Fruit fly (Drosophila melanogaster) whole organism, embryonic: Measurements from ENCODE around the gene Ldaf1.

Source experiments
- Abd-B ChIP-seq: fragments of 200-800 bp; sonication (Bioruptor generic); optimal IDR thresholded peaks from 2 replicates; lab custom pipeline; 2018; ENCODE audit warnings: missing biosample characterization, mild to moderate bottlenecking, missing genetic modification characterization, moderate library complexity
- Ada2b ChIP-seq: fragments of 200-800 bp; sonication (Bioruptor generic); IDR thresholded peaks from 2 replicates; pipeline ENCODE4 v1.3.6; 2022; ENCODE audit warnings: missing biosample characterization, missing genetic modification characterization
- Antp ChIP-seq: fragments of 200-800 bp; sonication (Bioruptor generic); optimal IDR thresholded peaks from 3 replicates; lab custom pipeline; 2016; ENCODE audit warnings: missing biosample characterization, missing genetic modification characterization
- Blimp-1 ChIP-seq: fragments of 200-800 bp; sonication (Bioruptor generic); optimal IDR thresholded peaks from 3 replicates; lab custom pipeline; 2018; ENCODE audit warnings: missing biosample characterization, missing genetic modification characterization, mild to moderate bottlenecking, moderate library complexity, missing genetic modification reagents
- CG10321 ChIP-seq: fragments of 200-800 bp; sonication (Bioruptor generic); IDR thresholded peaks from 2 replicates; pipeline ENCODE4 v1.3.6; 2022; ENCODE audit warnings: missing biosample characterization, missing genetic modification characterization
- CG10979 ChIP-seq: fragments of 200-800 bp; sonication (Bioruptor generic); optimal IDR thresholded peaks from 2 replicates; lab custom pipeline; 2018; ENCODE audit warnings: missing biosample characterization, mild to moderate bottlenecking, missing genetic modification characterization, moderate library complexity
- CG13287 ChIP-seq: fragments of 200-800 bp; sonication (Bioruptor generic); IDR thresholded peaks from 2 replicates; pipeline ENCODE4 v1.3.6; 2022; ENCODE audit warnings: missing biosample characterization, missing genetic modification characterization; ENCODE audit not compliant: partially characterized antibody
- CG13296 ChIP-seq: fragments of 200-800 bp; sonication (Bioruptor generic); optimal IDR thresholded peaks from 3 replicates; lab custom pipeline; 2018; ENCODE audit warnings: missing biosample characterization, mild to moderate bottlenecking, missing genetic modification characterization
- CG15269 ChIP-seq: fragments of 200-800 bp; sonication (Bioruptor generic); optimal IDR thresholded peaks from 2 replicates; lab custom pipeline; 2018; ENCODE audit warnings: missing biosample characterization, mild to moderate bottlenecking, missing genetic modification characterization, moderate library complexity
- CG1832 ChIP-seq: fragments of 200-800 bp; sonication (Bioruptor generic); optimal IDR thresholded peaks from 2 replicates; lab custom pipeline; 2017; ENCODE audit warnings: missing biosample characterization, mild to moderate bottlenecking, missing genetic modification characterization, inconsistent platforms
- CG18764 ChIP-seq: fragments of 200-800 bp; sonication (Bioruptor generic); optimal IDR thresholded peaks from 3 replicates; lab custom pipeline; 2016; ENCODE audit warnings: missing biosample characterization, missing genetic modification characterization
- CG31441 ChIP-seq: fragments of 200-800 bp; sonication (Bioruptor generic); IDR thresholded peaks from 2 replicates; pipeline ENCODE4 v1.3.6; 2022; ENCODE audit warnings: missing biosample characterization, missing genetic modification characterization
- CG32772 ChIP-seq: fragments of 200-800 bp; sonication (Bioruptor generic); IDR thresholded peaks from 2 replicates; pipeline ENCODE4 v1.3.6; 2022; ENCODE audit warnings: missing biosample characterization, missing genetic modification characterization
- CG3726 ChIP-seq: fragments of 200-800 bp; sonication (Bioruptor generic); IDR thresholded peaks from 3 replicates; pipeline ENCODE4, ENCODE4 v1.3.6; 2022; ENCODE audit warnings: missing biosample characterization, missing genetic modification characterization
- CG3838 ChIP-seq: fragments of 200-800 bp; sonication (Bioruptor generic); optimal IDR thresholded peaks from 3 replicates; lab custom pipeline; 2016; ENCODE audit warnings: missing biosample characterization, missing genetic modification characterization
- CG4424 ChIP-seq: fragments of 200-800 bp; sonication (Bioruptor generic); optimal IDR thresholded peaks from 3 replicates; lab custom pipeline; 2016; ENCODE audit warnings: missing biosample characterization, missing genetic modification characterization
- CG9817 ChIP-seq: fragments of 200-800 bp; sonication (Bioruptor generic); optimal IDR thresholded peaks from 2 replicates; lab custom pipeline; 2018; ENCODE audit warnings: missing biosample characterization, mild to moderate bottlenecking, missing genetic modification characterization, moderate library complexity
- CTCF ChIP-seq: fragments of 200-800 bp; sonication (Bioruptor generic); optimal IDR thresholded peaks from 2 replicates; lab custom pipeline; 2017; ENCODE audit warnings: missing biosample characterization, mild to moderate bottlenecking, missing genetic modification characterization, moderate library complexity
- Camta ChIP-seq: fragments of 200-800 bp; sonication (Bioruptor generic); optimal IDR thresholded peaks from 2 replicates; lab custom pipeline; 2016; ENCODE audit warnings: missing biosample characterization, missing genetic modification characterization
- Gsc ChIP-seq: fragments of 200-800 bp; sonication (Bioruptor generic); IDR thresholded peaks from 2 replicates; pipeline ENCODE4 v1.3.6; 2022; ENCODE audit warnings: missing biosample characterization, missing genetic modification characterization
- Hmx ChIP-seq: fragments of 200-800 bp; sonication (Bioruptor generic); optimal IDR thresholded peaks from 2 replicates; lab custom pipeline; 2016; ENCODE audit warnings: missing biosample characterization, missing genetic modification characterization
- Hsf ChIP-seq: fragments of 200-800 bp; sonication (Bioruptor generic); optimal IDR thresholded peaks from 3 replicates; lab custom pipeline; 2016; ENCODE audit warnings: missing biosample characterization, missing genetic modification characterization
- MTF-1 ChIP-seq: fragments of 200-800 bp; sonication (Bioruptor generic); optimal IDR thresholded peaks from 2 replicates; lab custom pipeline; 2018; ENCODE audit warnings: missing biosample characterization, mild to moderate bottlenecking, missing genetic modification characterization, borderline replicate concordance
- Max ChIP-seq: fragments of 200-800 bp; sonication (Bioruptor generic); optimal IDR thresholded peaks from 2 replicates; lab custom pipeline; 2016; ENCODE audit warnings: missing biosample characterization, mild to moderate bottlenecking, missing genetic modification characterization
- Med ChIP-seq: fragments of 200-800 bp; sonication (Bioruptor generic); peaks from one replicate; lab custom pipeline; 2016; ENCODE audit warnings: missing biosample characterization, missing genetic modification characterization, mild to moderate bottlenecking, inconsistent platforms, moderate library complexity
- Oli ChIP-seq: fragments of 200-800 bp; sonication (Bioruptor generic); optimal IDR thresholded peaks from 2 replicates; lab custom pipeline; 2018; ENCODE audit warnings: missing biosample characterization, mild to moderate bottlenecking, missing genetic modification characterization, moderate library complexity
- Poxn ChIP-seq: fragments of 200-800 bp; sonication (Bioruptor generic); IDR thresholded peaks from 2 replicates; pipeline ENCODE4 v1.3.6; 2022; ENCODE audit warnings: missing biosample characterization, missing genetic modification characterization
- Ravus ChIP-seq: fragments of 200-800 bp; sonication (Bioruptor generic); IDR thresholded peaks from 2 replicates; pipeline ENCODE4 v1.3.6; 2022; ENCODE audit warnings: missing biosample characterization, missing genetic modification characterization
- Side ChIP-seq: fragments of 200-800 bp; sonication (Bioruptor generic); optimal IDR thresholded peaks from 2 replicates; lab custom pipeline; 2016; ENCODE audit warnings: missing biosample characterization, missing genetic modification characterization
- Sox100B ChIP-seq: fragments of 200-800 bp; sonication (Bioruptor generic); optimal IDR thresholded peaks from 3 replicates; lab custom pipeline; 2018; ENCODE audit warnings: missing biosample characterization, mild to moderate bottlenecking, missing genetic modification characterization
- Sox102F ChIP-seq: fragments of 200-800 bp; sonication (Bioruptor generic); optimal IDR thresholded peaks from 2 replicates; lab custom pipeline; 2018; ENCODE audit warnings: missing biosample characterization, mild to moderate bottlenecking, missing genetic modification characterization, moderate library complexity
- Trl ChIP-seq, 3 experiments: fragments of >200 bp in 2 of 3; fragments of 200-800 bp in 1 of 3; sonication (Bioruptor generic) in 1 of 3; optimal IDR thresholded peaks; 2 replicates in 1 of 3; 3 replicates in 2 of 3; lab custom pipeline; 2016 to 2017; ENCODE audit warnings: missing biosample characterization in 1 of 3, missing genetic modification characterization in 1 of 3
- cas ChIP-seq: fragments of 200-800 bp; sonication (Bioruptor generic); IDR thresholded peaks from 2 replicates; pipeline ENCODE4 v1.3.6; 2022; ENCODE audit warnings: missing biosample characterization, missing genetic modification characterization
- chif ChIP-seq, 2 experiments: fragments of 200-800 bp; sonication (Bioruptor generic); optimal IDR thresholded peaks; 3 replicates each; lab custom pipeline; 2016; ENCODE audit warnings: missing biosample characterization in 2 of 2, missing genetic modification characterization in 2 of 2
- dm ChIP-seq: fragments of 200-800 bp; sonication (Bioruptor generic); optimal IDR thresholded peaks from 3 replicates; lab custom pipeline; 2016; ENCODE audit warnings: missing biosample characterization, missing genetic modification characterization
- dmrt99B ChIP-seq: fragments of 200-800 bp; sonication (Bioruptor generic); optimal IDR thresholded peaks from 2 replicates; lab custom pipeline; 2018; ENCODE audit warnings: missing biosample characterization, mild to moderate bottlenecking, missing genetic modification characterization, moderate library complexity
- hbn ChIP-seq: fragments of 200-800 bp; sonication (Bioruptor generic); IDR thresholded peaks from 2 replicates; pipeline ENCODE4 v1.3.6; 2022; ENCODE audit warnings: missing biosample characterization, missing genetic modification characterization; ENCODE audit not compliant: partially characterized antibody
- ind ChIP-seq: fragments of 200-800 bp; sonication (Bioruptor generic); optimal IDR thresholded peaks from 3 replicates; lab custom pipeline; 2016; ENCODE audit warnings: missing biosample characterization, missing genetic modification characterization
- kay ChIP-seq: fragments of 200-800 bp; sonication (Bioruptor generic); optimal IDR thresholded peaks from 2 replicates; lab custom pipeline; 2016; ENCODE audit warnings: missing biosample characterization, missing genetic modification characterization
- luna ChIP-seq: fragments of 200-800 bp; sonication (Bioruptor generic); optimal IDR thresholded peaks from 2 replicates; lab custom pipeline; 2016; ENCODE audit warnings: missing biosample characterization, missing genetic modification characterization
- pho ChIP-seq: fragments of 200-800 bp; sonication (Bioruptor generic); optimal IDR thresholded peaks from 2 replicates; lab custom pipeline; 2016; ENCODE audit warnings: missing biosample characterization, missing genetic modification characterization
- phol ChIP-seq: fragments of 200-800 bp; sonication (Bioruptor generic); optimal IDR thresholded peaks from 3 replicates; lab custom pipeline; 2018; ENCODE audit warnings: missing biosample characterization, mild to moderate bottlenecking, missing genetic modification characterization, moderate library complexity
- psq ChIP-seq: fragments of 200-800 bp; sonication (Bioruptor generic); optimal IDR thresholded peaks from 2 replicates; lab custom pipeline; 2017; ENCODE audit warnings: missing biosample characterization, missing genetic modification characterization
- salm ChIP-seq: fragments of 200-800 bp; sonication (Bioruptor generic); optimal IDR thresholded peaks from 2 replicates; lab custom pipeline; 2018; ENCODE audit warnings: missing biosample characterization, mild to moderate bottlenecking, missing genetic modification characterization
- scrt ChIP-seq: fragments of 200-800 bp; sonication (Bioruptor generic); optimal IDR thresholded peaks from 2 replicates; lab custom pipeline; 2018; ENCODE audit warnings: missing biosample characterization, mild to moderate bottlenecking, missing genetic modification characterization, moderate library complexity
- tin ChIP-seq: fragments of 200-800 bp; sonication (Bioruptor generic); optimal IDR thresholded peaks from 3 replicates; lab custom pipeline; 2016; ENCODE audit warnings: missing biosample characterization, missing genetic modification characterization
- tna ChIP-seq: fragments of 200-800 bp; sonication (Bioruptor generic); IDR thresholded peaks from 2 replicates; pipeline ENCODE4 v1.3.6; 2022; ENCODE audit warnings: missing biosample characterization, missing genetic modification characterization; ENCODE audit not compliant: partially characterized antibody
- tx ChIP-seq: fragments of 200-800 bp; sonication (Bioruptor generic); optimal IDR thresholded peaks from 2 replicates; lab custom pipeline; 2016; ENCODE audit warnings: missing biosample characterization, missing genetic modification characterization
- usp ChIP-seq: fragments of >200 bp; optimal IDR thresholded peaks from 2 replicates; lab custom pipeline; 2017; ENCODE audit warnings: missing biosample characterization, missing genetic modification characterization
- vnd ChIP-seq: fragments of 200-800 bp; sonication (Bioruptor generic); IDR thresholded peaks from 3 replicates; pipeline ENCODE4 v1.3.6; 2022; ENCODE audit warnings: missing biosample characterization, missing genetic modification characterization; ENCODE audit not compliant: partially characterized antibody
- zen ChIP-seq: fragments of 200-800 bp; sonication (Bioruptor generic); optimal IDR thresholded peaks from 3 replicates; lab custom pipeline; 2018; ENCODE audit warnings: missing biosample characterization, mild to moderate bottlenecking, missing genetic modification characterization, moderate library complexity

The Ldaf1 gene

dm6 chrX:1907727-1908264, 6.1 kb upstream of the Ldaf1 start, which contains the start of gene mip130 (continued):
- TF ChIP-seq Camta (GFP tag; lab: Kevin White, UChicago) (peak; percentile 54), scrt (GFP tag; lab: Kevin White, UChicago) (no peak), Oli (tag; lab: Kevin White, UChicago) (peak; percentile 55), tin (GFP tag; lab: Kevin White, UChicago) (no peak), Blimp-1 (GFP tag; lab: Kevin White, UChicago) (peak; percentile 18), dmrt99B (tag; lab: Kevin White, UChicago) (no peak), Side (GFP tag; lab: Kevin White, UChicago) (no peak), chif (GFP tag; optimal IDR thresholded peaks at IDR 0.05; lab: Kevin White, UChicago) (peak in 1 of 2 experiments; percentile 4), cas (GFP tag; lab: Robert Waterston, UW) (no peak), Trl (optimal IDR thresholded peaks at IDR 0.05; lab: Kevin White, UChicago) (no peak), Trl (GFP tag; optimal IDR thresholded peaks at IDR 0.05; lab: Kevin White, UChicago) (peak; percentile 55), luna (GFP tag; lab: Kevin White, UChicago) (no peak), tna (GFP tag; lab: Robert Waterston, UW) (0 out of 2 replicates have a peak, but pooled peaks have one; percentile 18), psq (GFP tag; lab: Kevin White, UChicago) (no peak), salm (tag; lab: Kevin White, UChicago) (no peak), CG31441 (GFP tag; lab: Robert Waterston, UW) (peak; percentile 44; the same call in 1 of the 2 replicates), CG1832 (GFP tag; lab: Kevin White, UChicago) (no peak), Ada2b (GFP tag; lab: Robert Waterston, UW) (no peak), CG3726 (GFP tag; lab: Robert Waterston, UW) (no peak), Hsf (GFP tag; lab: Kevin White, UChicago) (peak; percentile 9), CG10979 (peak; percentile 36), Poxn (no peak), Med (GFP tag; lab: Kevin White, UChicago) (peak; percentile 85), zen (tag; lab: Kevin White, UChicago) (no peak), CG13296 (GFP tag; lab: Kevin White, UChicago) (no peak), CG13287 (GFP tag; lab: Robert Waterston, UW) (peak; percentile 81), Sox102F (no peak), hbn (GFP tag; lab: Robert Waterston, UW) (peak; percentile 71), CG32772 (GFP tag; lab: Robert Waterston, UW) (peak; percentile 5; the same call in 1 of the 2 replicates), kay (GFP tag; lab: Kevin White, UChicago) (no peak), usp (no peak), Abd-B (GFP tag; lab: Kevin White, UChicago) (peak; percentile 21), Gsc (no peak), CG4424 (GFP tag; lab: Kevin White, UChicago) (peak; percentile 35), CG18764 (GFP tag; lab: Kevin White, UChicago) (peak; percentile 28), CG3838 (GFP tag; lab: Kevin White, UChicago) (no peak), ind (GFP tag; lab: Kevin White, UChicago) (peak; percentile 57), Antp (GFP tag; lab: Kevin White, UChicago) (peak; percentile 47), Hmx (GFP tag; lab: Kevin White, UChicago) (no peak), CG10321 (GFP tag; lab: Robert Waterston, UW) (no peak), dm (GFP tag; lab: Kevin White, UChicago) (peak; percentile 4), tx (GFP tag; lab: Kevin White, UChicago) (no peak), pho (no peak), Max (GFP tag; lab: Kevin White, UChicago) (peak; percentile 46), Sox100B (GFP tag; lab: Kevin White, UChicago) (no peak), Ravus (GFP tag; lab: Robert Waterston, UW) (no peak), CTCF (GFP tag; lab: Kevin White, UChicago) (no peak), phol (tag; lab: Kevin White, UChicago) (peak; percentile 40), MTF-1 (no peak), vnd (GFP tag; lab: Robert Waterston, UW) (peak; percentile 67; the same call in 2 of the 3 replicates), CG9817 (tag; lab: Kevin White, UChicago) (peak; percentile 45), CG15269 (tag; lab: Kevin White, UChicago) (peak; percentile 58)
